Fruit fly (Drosophila melanogaster): Measurements from ENCODE around the gene CG3301.
A peak's percentile ranks its signal among the peaks of the same experiment; 100 is the strongest.

- TF ChIP-seq Clk (GFP tag; optimal IDR thresholded peaks at IDR 0.05): peak; percentile 43
- TF ChIP-seq CG7101 (tag; optimal IDR thresholded peaks at IDR 0.05): peak; percentile 88
- TF ChIP-seq kay (GFP tag; ENCODE audit: borderline replicate concordance): peak; percentile 98
- TF ChIP-seq CG12768 (GFP tag; optimal IDR thresholded peaks at IDR 0.05): peak; percentile 66
- TF ChIP-seq cic (GFP tag; optimal IDR thresholded peaks at IDR 0.05): peak; percentile 86
- no peak for TF ChIP-seq bab1 (GFP tag; optimal IDR thresholded peaks at IDR 0.05)
- peak; percentile 23 for TF ChIP-seq CG11617 (GFP tag; optimal IDR thresholded peaks at IDR 0.05)
- peak; percentile 82 for TF ChIP-seq CG33017 (tag; optimal IDR thresholded peaks at IDR 0.05)
- TF ChIP-seq Mnt (GFP tag; optimal IDR thresholded peaks at IDR 0.05): peak; percentile 52
Measured at dm6 chr3R:21297387-21297956, 21.4 kb upstream of the CG3301 start.

All from whole organism, adult.